Worm (Caenorhabditis elegans): Measurements from ENCODE around the gene irld-62.

DNA sequence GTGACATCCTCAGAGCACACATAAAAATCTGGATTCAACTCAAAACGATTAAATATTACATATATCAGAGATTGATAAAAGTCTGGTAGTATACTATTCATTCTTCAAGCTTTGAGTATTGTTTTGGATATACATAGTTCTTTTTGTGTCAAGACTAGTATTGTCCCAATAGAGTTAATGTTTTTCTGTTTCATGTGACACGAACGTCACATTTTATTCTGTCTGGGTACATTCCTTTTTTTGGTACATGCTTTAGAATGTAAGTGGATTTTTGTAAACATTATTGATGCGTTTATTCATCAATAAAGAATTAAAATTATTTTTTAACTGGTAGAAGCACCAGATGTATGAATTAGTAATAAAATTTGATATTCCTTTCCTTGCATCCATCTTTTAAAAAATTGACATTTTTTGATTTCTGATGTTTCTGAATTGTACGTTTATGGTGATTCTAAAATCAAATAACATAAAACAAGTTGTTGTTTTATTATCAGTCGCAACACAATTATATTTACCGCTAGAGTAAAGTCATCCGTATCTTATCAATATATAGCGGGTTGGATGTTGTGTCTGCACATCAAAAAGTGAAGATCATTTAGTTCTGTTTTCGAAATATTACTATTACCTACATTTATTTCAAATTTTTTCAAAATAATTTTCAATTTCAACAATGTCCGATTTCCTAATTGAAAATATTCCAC, 5.1 kb downstream of the irld-62 start, which contains the start of the genes srt-22 and nhr-246:
- no peak for TF ChIP-seq unc-55 (GFP tag; optimal IDR thresholded peaks at IDR 0.05)
- TF ChIP-seq elt-3 (tag; optimal IDR thresholded peaks at IDR 0.05) = no peak
- TF ChIP-seq nhr-6 (tag; optimal IDR thresholded peaks at IDR 0.05) = no peak
- TF ChIP-seq lin-13 (GFP tag; optimal IDR thresholded peaks at IDR 0.05) = no peak
- no peak for TF ChIP-seq unc-39 (tag; optimal IDR thresholded peaks at IDR 0.05)
